Worm (Caenorhabditis elegans) whole organism, late embryonic: ENCODE measurements around the gene fbxa-167.
"Not testable (repeated sequence)": the region's sequence is repeated elsewhere in the genome, so short reads cannot be mapped to it uniquely, and the experiment has no call there.

Source experiments
- C08G9.2 ChIP-seq: sonication (generic microtip); optimal IDR thresholded peaks from 2 replicates; lab custom pipeline; 2016; ENCODE audit warnings: mild to moderate bottlenecking, missing genetic modification characterization, moderate library complexity, missing compliant biosample characterization
- F13H6.1 ChIP-seq: sonication (generic microtip); optimal IDR thresholded peaks from 2 replicates; lab custom pipeline; 2016; ENCODE audit warnings: missing genetic modification characterization, missing compliant biosample characterization
- K02D7.2 ChIP-seq: sonication (generic microtip); optimal IDR thresholded peaks from 2 replicates; lab custom pipeline; 2017; ENCODE audit warnings: mild to moderate bottlenecking, missing genetic modification characterization, missing compliant biosample characterization
- Y22D7AL.16 ChIP-seq: sonication (generic microtip); optimal IDR thresholded peaks from 2 replicates; lab custom pipeline; 2016; ENCODE audit warnings: missing genetic modification characterization, missing compliant biosample characterization
- ceh-14 ChIP-seq: sonication (generic microtip); optimal IDR thresholded peaks from 2 replicates; lab custom pipeline; 2016; ENCODE audit warnings: missing genotype, missing genetic modification characterization, missing compliant biosample characterization
- ceh-18 ChIP-seq: sonication (generic microtip); optimal IDR thresholded peaks from 2 replicates; lab custom pipeline; 2016; ENCODE audit warnings: missing genetic modification characterization, missing compliant biosample characterization
- ceh-22 ChIP-seq: sonication (generic microtip); optimal IDR thresholded peaks from 2 replicates; lab custom pipeline; 2017; ENCODE audit warnings: missing biosample characterization, missing genetic modification characterization
- ceh-34 ChIP-seq: sonication (generic microtip); optimal IDR thresholded peaks from 2 replicates; lab custom pipeline; 2016; ENCODE audit warnings: mild to moderate bottlenecking, missing genetic modification characterization, missing compliant biosample characterization
- ceh-45 ChIP-seq: fragments of 200-800 bp; sonication (Bioruptor generic); IDR thresholded peaks from 2 replicates; pipeline ENCODE4 v1.3.6; 2022; ENCODE audit warnings: missing genetic modification reagents, missing genetic modification characterization, missing compliant biosample characterization
- ceh-48 ChIP-seq: sonication (generic microtip); optimal IDR thresholded peaks from 2 replicates; lab custom pipeline; 2016; ENCODE audit warnings: missing genetic modification characterization, inconsistent platforms, missing compliant biosample characterization
- ceh-9 ChIP-seq: sonication (generic microtip); optimal IDR thresholded peaks from 2 replicates; lab custom pipeline; 2016; ENCODE audit warnings: mild to moderate bottlenecking, missing genetic modification characterization, inconsistent platforms, missing compliant biosample characterization
- dve-1 ChIP-seq: sonication (generic microtip); optimal IDR thresholded peaks from 2 replicates; lab custom pipeline; 2017; ENCODE audit warnings: antibody characterized with exemption, mild to moderate bottlenecking, missing genetic modification characterization, missing compliant biosample characterization
- elt-2 ChIP-seq: sonication (generic microtip); optimal IDR thresholded peaks from 2 replicates; lab custom pipeline; 2016; ENCODE audit warnings: missing genetic modification reagents, missing genetic modification characterization, missing compliant biosample characterization
- ets-4 ChIP-seq: sonication (generic microtip); optimal IDR thresholded peaks from 2 replicates; lab custom pipeline; 2016; ENCODE audit warnings: missing genetic modification characterization, missing compliant biosample characterization
- eyg-1 ChIP-seq: sonication (generic microtip); optimal IDR thresholded peaks from 2 replicates; lab custom pipeline; 2016; ENCODE audit warnings: missing genotype, missing genetic modification characterization, missing compliant biosample characterization
- fax-1 ChIP-seq: sonication (generic microtip); optimal IDR thresholded peaks from 2 replicates; lab custom pipeline; 2016; ENCODE audit warnings: missing genotype, missing genetic modification characterization, missing compliant biosample characterization
- fkh-6 ChIP-seq: sonication (generic microtip); optimal IDR thresholded peaks from 2 replicates; lab custom pipeline; 2016; ENCODE audit warnings: missing genetic modification characterization, missing compliant biosample characterization
- gmeb-2 ChIP-seq: sonication (generic microtip); optimal IDR thresholded peaks from 2 replicates; lab custom pipeline; 2016; ENCODE audit warnings: missing genetic modification characterization, inconsistent platforms, missing compliant biosample characterization
- hlh-13 ChIP-seq: fragments of 200-800 bp; sonication (Bioruptor generic); optimal IDR thresholded peaks from 2 replicates; lab custom pipeline; 2018; ENCODE audit warnings: mild to moderate bottlenecking, missing genetic modification characterization, missing compliant biosample characterization
- hlh-15 ChIP-seq: sonication (generic microtip); optimal IDR thresholded peaks from 2 replicates; lab custom pipeline; 2016; ENCODE audit warnings: missing genetic modification characterization, missing compliant biosample characterization
- hlh-8 ChIP-seq: sonication (generic microtip); optimal IDR thresholded peaks from 2 replicates; lab custom pipeline; 2016; ENCODE audit warnings: missing genotype, missing genetic modification characterization, missing compliant biosample characterization
- lim-6 ChIP-seq: sonication (generic microtip); optimal IDR thresholded peaks from 2 replicates; lab custom pipeline; 2016; ENCODE audit warnings: missing genetic modification characterization, missing compliant biosample characterization
- lin-11 ChIP-seq: fragments of 200-800 bp; sonication (Bioruptor generic); optimal IDR thresholded peaks from 2 replicates; lab custom pipeline; 2018; ENCODE audit warnings: mild to moderate bottlenecking, missing genetic modification characterization, missing compliant biosample characterization
- madf-2 ChIP-seq: sonication (generic microtip); optimal IDR thresholded peaks from 2 replicates; lab custom pipeline; 2017; ENCODE audit warnings: missing genetic modification characterization, missing compliant biosample characterization
- nfya-1 ChIP-seq: sonication (generic microtip); optimal IDR thresholded peaks from 2 replicates; lab custom pipeline; 2017; ENCODE audit warnings: missing genetic modification characterization, mild to moderate bottlenecking, missing compliant biosample characterization, antibody characterized with exemption, moderate library complexity
- nhr-232 ChIP-seq: sonication (generic microtip); optimal IDR thresholded peaks from 2 replicates; lab custom pipeline; 2016; ENCODE audit warnings: missing genetic modification characterization, missing compliant biosample characterization
- odd-2 ChIP-seq: sonication (generic microtip); optimal IDR thresholded peaks from 2 replicates; lab custom pipeline; 2017; ENCODE audit warnings: antibody characterized with exemption, mild to moderate bottlenecking, missing genetic modification characterization, missing compliant biosample characterization
- pag-3 ChIP-seq: sonication (generic microtip); optimal IDR thresholded peaks from 2 replicates; lab custom pipeline; 2016; ENCODE audit warnings: missing compliant biosample characterization, missing genetic modification characterization, borderline replicate concordance
- pat-9 ChIP-seq: fragments of 200-800 bp; sonication (Bioruptor generic); optimal IDR thresholded peaks from 2 replicates; lab custom pipeline; 2018; ENCODE audit warnings: mild to moderate bottlenecking, missing genetic modification characterization, moderate library complexity, missing compliant biosample characterization
- pha-2 ChIP-seq: sonication (generic microtip); optimal IDR thresholded peaks from 2 replicates; lab custom pipeline; 2017; ENCODE audit warnings: mild to moderate bottlenecking, missing genetic modification characterization, missing compliant biosample characterization
- ref-2 ChIP-seq: sonication (generic microtip); optimal IDR thresholded peaks from 2 replicates; lab custom pipeline; 2016; ENCODE audit warnings: missing genetic modification characterization, missing compliant biosample characterization
- sox-2 ChIP-seq: fragments of 200-800 bp; sonication (Bioruptor generic); IDR thresholded peaks from 2 replicates; pipeline ENCODE4 v1.3.6; 2022; ENCODE audit warnings: missing genetic modification reagents, missing genetic modification characterization, missing compliant biosample characterization
- sox-4 ChIP-seq: sonication (generic microtip); optimal IDR thresholded peaks from 2 replicates; lab custom pipeline; 2017; ENCODE audit warnings: mild to moderate bottlenecking, missing genetic modification characterization, inconsistent platforms, missing compliant biosample characterization
- ttx-3 ChIP-seq: sonication (generic microtip); optimal IDR thresholded peaks from 2 replicates; lab custom pipeline; 2016; ENCODE audit warnings: missing genetic modification reagents, missing genetic modification characterization, missing compliant biosample characterization
- unc-42 ChIP-seq: sonication (generic microtip); optimal IDR thresholded peaks from 2 replicates; lab custom pipeline; 2016; ENCODE audit warnings: missing genotype, missing genetic modification characterization, missing compliant biosample characterization
- unc-55 ChIP-seq: sonication (generic microtip); optimal IDR thresholded peaks from 2 replicates; lab custom pipeline; 2017; ENCODE audit warnings: missing biosample characterization, missing genetic modification reagents, missing genetic modification characterization
- ztf-16 ChIP-seq: sonication (generic microtip); optimal IDR thresholded peaks from 2 replicates; lab custom pipeline; 2017; ENCODE audit warnings: missing genetic modification characterization, missing compliant biosample characterization

fbxa-167 gene

ce11 chrII:13654723-13655122 is 13.4 kb downstream of the fbxa-167 start, which contains the start of gene C31C9.9:
C31C9.9 (plus strand) TSS chrII:13655023.
- not testable (repeated sequence) for TF ChIP-seq ceh-45 (GFP tag; lab: Robert Waterston, UW); F13H6.1 (tag; lab: Kevin White, UChicago); ref-2 (tag; lab: Kevin White, UChicago)

ce11 chrII:13661990-13662389 is 20.7 kb downstream of the fbxa-167 start, which contains the start of gene C31C9.6:
C31C9.6 (minus strand) TSS chrII:13662090.
- TF ChIP-seq ceh-9; Y22D7AL.16 (tag; lab: Kevin White, UChicago); sox-4 (tag; lab: Kevin White, UChicago): not testable (repeated sequence)

- TF ChIP-seq ceh-18 (no peak), C08G9.2 (tag; lab: Kevin White, UChicago) (no peak), ceh-48 (tag; lab: Kevin White, UChicago) (no peak), K02D7.2 (tag; lab: Kevin White, UChicago) (no peak), ztf-16 (tag; lab: Kevin White, UChicago) (no peak), pha-2 (tag; lab: Kevin White, UChicago) (no peak), lim-6 (tag; lab: Kevin White, UChicago) (no peak), ceh-45 (GFP tag; lab: Robert Waterston, UW) (no peak), nhr-232 (no peak), gmeb-2 (tag; lab: Kevin White, UChicago) (no peak), hlh-15 (tag; lab: Kevin White, UChicago) (no peak), nfya-1 (tag; lab: Kevin White, UChicago) (no peak), lin-11 (no peak), pag-3 (no peak), eyg-1 (no peak), ceh-14 (no peak), unc-42 (tag; lab: Kevin White, UChicago) (no peak), madf-2 (no peak)
- TF ChIP-seq, all 69 proteins: peak for 0
These were observed 23.1 kb downstream of the fbxa-167 start for ce11 chrII:13664416-13664815.

- no peak for TF ChIP-seq pha-2 (tag; lab: Kevin White, UChicago)
- no peak for TF ChIP-seq ceh-45 (GFP tag; lab: Robert Waterston, UW)
- no peak for TF ChIP-seq pat-9
- TF ChIP-seq pag-3, result no peak
- no peak for TF ChIP-seq fkh-6 (tag; lab: Kevin White, UChicago)
- peak; percentile 99 for TF ChIP-seq elt-2 (tag; lab: Kevin White, UChicago)
- TF ChIP-seq dve-1, result peak; percentile 26
- TF ChIP-seq sox-4 (tag; lab: Kevin White, UChicago), result no peak
- TF ChIP-seq sox-2 (GFP tag; lab: Robert Waterston, UW), result no peak
- TF ChIP-seq hlh-8 (tag; lab: Kevin White, UChicago), result no peak
- no peak for TF ChIP-seq hlh-13 (GFP tag; lab: Kevin White, UChicago)
- TF ChIP-seq nfya-1 (tag; lab: Kevin White, UChicago), result no peak
These were observed 23.8 kb downstream of the fbxa-167 start for ce11 chrII:13664993-13665680.

ce11 chrII:13668844-13669441 is 27.7 kb downstream of the fbxa-167 start, which contains the start of gene C31C9.7:
C31C9.7 (plus strand) TSS chrII:13669104.
- TF ChIP-seq ets-4 (tag; lab: Kevin White, UChicago), result no peak
- no peak for TF ChIP-seq fax-1
- TF ChIP-seq unc-55 (GFP tag; lab: Kevin White, UChicago), result no peak
- TF ChIP-seq odd-2 (tag; lab: Kevin White, UChicago), result no peak
- no peak for TF ChIP-seq ceh-34
- TF ChIP-seq ref-2 (tag; lab: Kevin White, UChicago), result no peak
- TF ChIP-seq ceh-22 (tag; lab: Kevin White, UChicago), result no peak
- TF ChIP-seq nhr-232, result no peak
- TF ChIP-seq ttx-3 (tag; lab: Kevin White, UChicago), result no peak
- no peak for TF ChIP-seq gmeb-2 (tag; lab: Kevin White, UChicago)
- no peak for TF ChIP-seq pat-9
- no peak for TF ChIP-seq ceh-9
- no peak for TF ChIP-seq unc-42 (tag; lab: Kevin White, UChicago)
- TF ChIP-seq, all 69 proteins: peak for 0
